Fruit fly (Drosophila melanogaster) whole organism, adult: ENCODE measurements around the gene CG10801.

ENCODE experiments used
- CG11617 ChIP-seq: fragments of 200-800 bp; sonication (Bioruptor generic); optimal IDR thresholded peaks from 2 replicates; lab custom pipeline; 2017; ENCODE audit warnings: mild to moderate bottlenecking, missing biosample characterization, missing genetic modification reagents, missing genetic modification characterization
- CG12768 ChIP-seq: fragments of 200-800 bp; sonication (Bioruptor generic); optimal IDR thresholded peaks from 2 replicates; lab custom pipeline; 2017; ENCODE audit warnings: missing biosample characterization, missing genetic modification characterization, mild to moderate bottlenecking, moderate library complexity, missing genetic modification reagents
- CG14711 ChIP-seq: fragments of 200-800 bp; sonication (Bioruptor generic); optimal IDR thresholded peaks from 2 replicates; lab custom pipeline; 2018; ENCODE audit warnings: missing biosample characterization, mild to moderate bottlenecking, missing genetic modification characterization, moderate library complexity
- CG1620 ChIP-seq: fragments of 200-800 bp; sonication (Bioruptor generic); optimal IDR thresholded peaks from 2 replicates; lab custom pipeline; 2016; ENCODE audit warnings: missing biosample characterization, missing genetic modification characterization
- CG33017 ChIP-seq: fragments of 200-800 bp; sonication (Bioruptor generic); optimal IDR thresholded peaks from 2 replicates; lab custom pipeline; 2018; ENCODE audit warnings: missing biosample characterization, mild to moderate bottlenecking, missing genetic modification characterization, moderate library complexity
- CG5204 ChIP-seq: fragments of 200-800 bp; sonication (Bioruptor generic); optimal IDR thresholded peaks from 2 replicates; lab custom pipeline; 2016; ENCODE audit warnings: missing biosample characterization, missing genetic modification characterization
- CG7045 ChIP-seq: fragments of 200-800 bp; sonication (Bioruptor generic); optimal IDR thresholded peaks from 2 replicates; lab custom pipeline; 2017; ENCODE audit warnings: missing biosample characterization, mild to moderate bottlenecking, missing genetic modification characterization
- CG7101 ChIP-seq: fragments of 200-800 bp; sonication (Bioruptor generic); optimal IDR thresholded peaks from 2 replicates; lab custom pipeline; 2018; ENCODE audit warnings: missing biosample characterization, mild to moderate bottlenecking, missing genetic modification characterization, moderate library complexity
- Clk ChIP-seq: fragments of 200-800 bp; sonication (Bioruptor generic); optimal IDR thresholded peaks from 2 replicates; lab custom pipeline; 2017; ENCODE audit warnings: missing biosample characterization, missing genetic modification characterization
- Crg-1 ChIP-seq: fragments of 200-800 bp; sonication (Bioruptor generic); optimal IDR thresholded peaks from 2 replicates; lab custom pipeline; 2016; ENCODE audit warnings: missing biosample characterization, missing genetic modification characterization
- Hr96 ChIP-seq: fragments of 200-800 bp; sonication (Bioruptor generic); optimal IDR thresholded peaks from 2 replicates; lab custom pipeline; 2016; ENCODE audit warnings: missing biosample characterization, missing genetic modification characterization
- Mnt ChIP-seq: fragments of 200-800 bp; sonication (Bioruptor generic); optimal IDR thresholded peaks from 2 replicates; lab custom pipeline; 2016; ENCODE audit warnings: missing biosample characterization, mild to moderate bottlenecking, missing genetic modification characterization
- bab1 ChIP-seq: fragments of 200-800 bp; sonication (Bioruptor generic); optimal IDR thresholded peaks from 3 replicates; lab custom pipeline; 2019; ENCODE audit warnings: missing biosample characterization, mild to moderate bottlenecking, missing genetic modification characterization, moderate library complexity
- cic ChIP-seq: fragments of 200-800 bp; sonication (Bioruptor generic); optimal IDR thresholded peaks from 2 replicates; lab custom pipeline; 2017; ENCODE audit warnings: missing biosample characterization, mild to moderate bottlenecking, missing genetic modification characterization, moderate library complexity
- cnc ChIP-seq, 2 experiments: fragments of >200 bp; optimal IDR thresholded peaks; 2 replicates each; lab custom pipeline; 2017
- kay ChIP-seq: fragments of 200-800 bp; sonication (Bioruptor generic); peaks from one replicate; lab custom pipeline; 2016; ENCODE audit warnings: missing biosample characterization, missing genetic modification characterization, borderline replicate concordance
- ovo ChIP-seq: fragments of 200-800 bp; sonication (Bioruptor generic); optimal IDR thresholded peaks from 2 replicates; lab custom pipeline; 2016; ENCODE audit warnings: missing biosample characterization, missing genetic modification characterization
- pad ChIP-seq: fragments of 200-800 bp; sonication (Bioruptor generic); optimal IDR thresholded peaks from 3 replicates; lab custom pipeline; 2017; ENCODE audit warnings: missing biosample characterization, missing genetic modification characterization, mild to moderate bottlenecking, moderate library complexity, missing genetic modification reagents
- tj ChIP-seq: fragments of 200-800 bp; sonication (Bioruptor generic); optimal IDR thresholded peaks from 3 replicates; lab custom pipeline; 2017; ENCODE audit warnings: missing biosample characterization, mild to moderate bottlenecking, missing genetic modification characterization, moderate library complexity
- toe ChIP-seq: fragments of 200-800 bp; sonication (Bioruptor generic); optimal IDR thresholded peaks from 2 replicates; lab custom pipeline; 2016; ENCODE audit warnings: missing biosample characterization, missing genetic modification characterization

The CG10801 gene

dm6 chrX:3481034-3481433, 20.6 kb downstream of the CG10801 start:
- TF ChIP-seq CG11617 (GFP tag; lab: Kevin White, UChicago) (peak; percentile 22), CG7101 (tag; lab: Kevin White, UChicago) (peak; percentile 37), bab1 (GFP tag; lab: Kevin White, UChicago) (peak; percentile 37), tj (GFP tag; lab: Kevin White, UChicago) (peak; percentile 40), Clk (GFP tag; lab: Kevin White, UChicago) (no peak), CG5204 (GFP tag; lab: Kevin White, UChicago) (no peak), cic (GFP tag; lab: Kevin White, UChicago) (peak; percentile 67), pad (GFP tag; lab: Kevin White, UChicago) (peak; percentile 76), Hr96 (GFP tag; lab: Kevin White, UChicago) (peak; percentile 40), Crg-1 (GFP tag; lab: Kevin White, UChicago) (peak; percentile 9), Mnt (GFP tag; lab: Kevin White, UChicago) (peak; percentile 16), ovo (GFP tag; lab: Kevin White, UChicago) (peak; percentile 72), kay (GFP tag; lab: Kevin White, UChicago) (no peak), CG14711 (tag; lab: Kevin White, UChicago) (peak; percentile 31), CG7045 (GFP tag; lab: Kevin White, UChicago) (no peak), toe (GFP tag; lab: Kevin White, UChicago) (peak; percentile 19), CG33017 (tag; lab: Kevin White, UChicago) (peak; percentile 56), cnc (optimal IDR thresholded peaks at IDR 0.05; lab: Kevin White, UChicago) (no peak), CG1620 (GFP tag; lab: Kevin White, UChicago) (no peak), CG12768 (GFP tag; lab: Kevin White, UChicago) (peak; percentile 8)

- TF ChIP-seq cic (GFP tag; lab: Kevin White, UChicago) (no peak), ovo (GFP tag; lab: Kevin White, UChicago) (peak; percentile 85), cnc (optimal IDR thresholded peaks at IDR 0.05; lab: Kevin White, UChicago) (no peak), tj (GFP tag; lab: Kevin White, UChicago) (peak; percentile 89), CG1620 (GFP tag; lab: Kevin White, UChicago) (peak; percentile 91), CG7101 (tag; lab: Kevin White, UChicago) (peak; percentile 73), Crg-1 (GFP tag; lab: Kevin White, UChicago) (peak; percentile 75), Clk (GFP tag; lab: Kevin White, UChicago) (peak; percentile 19), CG12768 (GFP tag; lab: Kevin White, UChicago) (peak; percentile 39), bab1 (GFP tag; lab: Kevin White, UChicago) (peak; percentile 91), Mnt (GFP tag; lab: Kevin White, UChicago) (peak; percentile 69), CG11617 (GFP tag; lab: Kevin White, UChicago) (peak; percentile 57), CG5204 (GFP tag; lab: Kevin White, UChicago) (peak; percentile 80), toe (GFP tag; lab: Kevin White, UChicago) (peak; percentile 76), Hr96 (GFP tag; lab: Kevin White, UChicago) (no peak), pad (GFP tag; lab: Kevin White, UChicago) (peak; percentile 37), CG14711 (tag; lab: Kevin White, UChicago) (peak; percentile 73), CG7045 (GFP tag; lab: Kevin White, UChicago) (no peak), CG33017 (tag; lab: Kevin White, UChicago) (peak; percentile 32), kay (GFP tag; lab: Kevin White, UChicago) (no peak)
These were observed 22.0 kb downstream of the CG10801 start, which contains the start of the genes CG10804 and CG10802 for dm6 chrX:3482119-3483014. TSS of gene CG10804 (minus strand) at chrX:3482322. TSS of gene CG10802 (plus strand) at chrX:3482965.

- TF ChIP-seq CG11617 (GFP tag; lab: Kevin White, UChicago) (no peak), ovo (GFP tag; lab: Kevin White, UChicago) (no peak), kay (GFP tag; lab: Kevin White, UChicago) (no peak), tj (GFP tag; lab: Kevin White, UChicago) (peak; percentile 47), CG5204 (GFP tag; lab: Kevin White, UChicago) (peak; percentile 8), CG14711 (tag; lab: Kevin White, UChicago) (peak; percentile 2), Mnt (GFP tag; lab: Kevin White, UChicago) (peak; percentile 63), toe (GFP tag; lab: Kevin White, UChicago) (peak; percentile 22), bab1 (GFP tag; lab: Kevin White, UChicago) (peak; percentile 43)
These were observed 24.9 kb downstream of the CG10801 start, which contains the start of the genes CG14270 and CG10803 for dm6 chrX:3485304-3485703. TSS of gene CG14270 (minus strand) at chrX:3485378. TSS of gene CG10803 (plus strand) at chrX:3485650.

- TF ChIP-seq CG7101 (tag; lab: Kevin White, UChicago) (no peak), Mnt (GFP tag; lab: Kevin White, UChicago) (no peak), ovo (GFP tag; lab: Kevin White, UChicago) (no peak), pad (GFP tag; lab: Kevin White, UChicago) (no peak), CG5204 (GFP tag; lab: Kevin White, UChicago) (no peak), toe (GFP tag; lab: Kevin White, UChicago) (no peak), tj (GFP tag; lab: Kevin White, UChicago) (no peak), Crg-1 (GFP tag; lab: Kevin White, UChicago) (no peak), kay (GFP tag; lab: Kevin White, UChicago) (no peak), CG33017 (tag; lab: Kevin White, UChicago) (no peak), CG11617 (GFP tag; lab: Kevin White, UChicago) (no peak), bab1 (GFP tag; lab: Kevin White, UChicago) (no peak), Hr96 (GFP tag; lab: Kevin White, UChicago) (no peak), CG12768 (GFP tag; lab: Kevin White, UChicago) (no peak), CG14711 (tag; lab: Kevin White, UChicago) (no peak), cnc (optimal IDR thresholded peaks at IDR 0.05; lab: Kevin White, UChicago) (no peak), Clk (GFP tag; lab: Kevin White, UChicago) (no peak)
These were observed 25.5 kb downstream of the CG10801 start for dm6 chrX:3485871-3486270.
